Fruit fly (Drosophila melanogaster) whole organism, wandering third instar larva: ENCODE data around the gene CG1236.

ENCODE experiments used
- Abd-B ChIP-seq: fragments of >200 bp; optimal IDR thresholded peaks from 2 replicates; lab custom pipeline; 2017; ENCODE audit warnings: missing biosample characterization, missing genetic modification characterization
- CG32264 ChIP-seq: fragments of 200-800 bp; sonication (Bioruptor generic); optimal IDR thresholded peaks from 2 replicates; lab custom pipeline; 2016; ENCODE audit warnings: missing biosample characterization, missing genetic modification characterization
- CrebA ChIP-seq: fragments of 200-800 bp; sonication (Bioruptor generic); optimal IDR thresholded peaks from 2 replicates; lab custom pipeline; 2016; ENCODE audit warnings: missing biosample characterization, mild to moderate bottlenecking, missing genetic modification characterization, borderline replicate concordance
- Dfd ChIP-seq: fragments of >200 bp; optimal IDR thresholded peaks from 2 replicates; lab custom pipeline; 2017; ENCODE audit warnings: missing biosample characterization, missing genetic modification characterization
- Dif ChIP-seq: fragments of 200-275, 200-300 bp; sonication (Bioruptor generic); optimal IDR thresholded peaks from 2 replicates; lab custom pipeline; 2018; ENCODE audit warnings: missing biosample characterization, missing genetic modification characterization; ENCODE audit not compliant: partially characterized antibody
- GATAd ChIP-seq: sonication (Bioruptor generic); optimal IDR thresholded peaks from 2 replicates; lab custom pipeline; 2016; ENCODE audit warnings: missing biosample characterization, missing genetic modification characterization
- HLH106 ChIP-seq: fragments of 200-800 bp; optimal IDR thresholded peaks from 3 replicates; lab custom pipeline; 2019; ENCODE audit warnings: missing biosample characterization, mild to moderate bottlenecking, missing genetic modification characterization, moderate library complexity
- Hnf4 ChIP-seq: fragments of 200-800 bp; sonication (Bioruptor generic); optimal IDR thresholded peaks from 2 replicates; lab custom pipeline; 2016; ENCODE audit warnings: missing biosample characterization, mild to moderate bottlenecking, missing genetic modification characterization
- Hr78 ChIP-seq: fragments of >200 bp; optimal IDR thresholded peaks from 2 replicates; lab custom pipeline; 2017; ENCODE audit warnings: missing biosample characterization, missing genetic modification characterization
- Jra ChIP-seq: sonication (Bioruptor generic); optimal IDR thresholded peaks from 2 replicates; lab custom pipeline; 2016; ENCODE audit warnings: missing biosample characterization, missing genetic modification characterization
- Myc ChIP-seq: fragments of >200 bp; optimal IDR thresholded peaks from 2 replicates; lab custom pipeline; 2017
- N ChIP-seq: fragments of >200 bp; optimal IDR thresholded peaks from 2 replicates; lab custom pipeline; 2018; ENCODE audit warnings: missing biosample characterization, missing external identifiers, missing genetic modification characterization
- Sp1 ChIP-seq: fragments of 200-800 bp; sonication (Bioruptor generic); optimal IDR thresholded peaks from 3 replicates; lab custom pipeline; 2019; ENCODE audit warnings: missing biosample characterization, mild to moderate bottlenecking, missing genetic modification characterization, moderate library complexity
- br ChIP-seq: fragments of 200-800 bp; sonication (Bioruptor generic); optimal IDR thresholded peaks from 2 replicates; lab custom pipeline; 2016; ENCODE audit warnings: missing biosample characterization, missing genetic modification characterization
- brk ChIP-seq: fragments of 200-800 bp; sonication (Bioruptor generic); optimal IDR thresholded peaks from 2 replicates; lab custom pipeline; 2016; ENCODE audit warnings: missing biosample characterization, mild to moderate bottlenecking, missing genetic modification characterization
- dl ChIP-seq, 2 experiments: fragments of 175-275, 200-275 bp in 1 of 2; fragments of 200-275 bp in 1 of 2; sonication (Bioruptor generic); optimal IDR thresholded peaks; lab custom pipeline; 2018; ENCODE audit warnings: mild to moderate bottlenecking in 2 of 2, missing biosample characterization in 2 of 2, missing genetic modification characterization in 2 of 2, moderate library complexity in 2 of 2; ENCODE audit not compliant: partially characterized antibody in 2 of 2, insufficient read depth in 1 of 2
- ey ChIP-seq: fragments of 200-800 bp; sonication (Bioruptor generic); optimal IDR thresholded peaks from 2 replicates; lab custom pipeline; 2016; ENCODE audit warnings: missing biosample characterization, missing genetic modification characterization
- foxo ChIP-seq, 2 experiments: fragments of 200-800 bp; sonication (Bioruptor generic); optimal IDR thresholded peaks; 2 replicates in 1 of 2; 3 replicates in 1 of 2; lab custom pipeline; 2016 to 2017; ENCODE audit warnings: missing biosample characterization in 2 of 2, missing genetic modification characterization in 2 of 2
- fru ChIP-seq: fragments of 200-800 bp; sonication (Bioruptor generic); optimal IDR thresholded peaks from 3 replicates; lab custom pipeline; 2016; ENCODE audit warnings: missing biosample characterization, mild to moderate bottlenecking, missing genetic modification characterization
- h ChIP-seq: fragments of 200-800 bp; sonication (Bioruptor generic); optimal IDR thresholded peaks from 3 replicates; lab custom pipeline; 2016; ENCODE audit warnings: missing biosample characterization, mild to moderate bottlenecking, missing genetic modification characterization
- jim ChIP-seq: fragments of 175-275, 200-325 bp; sonication (Bioruptor generic); optimal IDR thresholded peaks from 2 replicates; lab custom pipeline; 2016; ENCODE audit warnings: missing biosample characterization, mild to moderate bottlenecking, missing genetic modification characterization
- lola ChIP-seq: fragments of >200 bp; optimal IDR thresholded peaks from 2 replicates; lab custom pipeline; 2017; ENCODE audit warnings: missing biosample characterization, missing genetic modification characterization
- psq ChIP-seq: fragments of 200-800 bp; sonication (Bioruptor generic); optimal IDR thresholded peaks from 3 replicates; lab custom pipeline; 2017; ENCODE audit warnings: missing biosample characterization, mild to moderate bottlenecking, missing genetic modification characterization, moderate library complexity
- rgr ChIP-seq: fragments of 200-800 bp; sonication (Bioruptor generic); optimal IDR thresholded peaks from 3 replicates; lab custom pipeline; 2016; ENCODE audit warnings: missing biosample characterization, mild to moderate bottlenecking, missing genetic modification characterization
- sage ChIP-seq: fragments of 200-800 bp; sonication (Bioruptor generic); optimal IDR thresholded peaks from 2 replicates; lab custom pipeline; 2016; ENCODE audit warnings: missing biosample characterization, mild to moderate bottlenecking, missing genetic modification characterization
- sv ChIP-seq: fragments of 200-800 bp; sonication (Bioruptor generic); optimal IDR thresholded peaks from 3 replicates; lab custom pipeline; 2016; ENCODE audit warnings: missing biosample characterization, missing genetic modification characterization
- tai ChIP-seq: sonication (Bioruptor generic); optimal IDR thresholded peaks from 2 replicates; lab custom pipeline; 2016; ENCODE audit warnings: missing biosample characterization, missing genetic modification characterization
- usp ChIP-seq: fragments of >200 bp; optimal IDR thresholded peaks from 2 replicates; lab custom pipeline; 2017; ENCODE audit warnings: missing biosample characterization, missing genetic modification characterization

The CG1236 gene

dm6 chr3R:5691042-5691441 is 45.5 kb upstream of the CG1236 start:
- TF ChIP-seq fru (GFP tag; lab: Kevin White, UChicago) = no peak
- TF ChIP-seq, all 38 proteins: peak for 0

- no peak for TF ChIP-seq jim
- no peak for TF ChIP-seq Jra (GFP tag; lab: Kevin White, UChicago)
- no peak for TF ChIP-seq dl (GFP tag; optimal IDR thresholded peaks at IDR 0.05; lab: Kevin White, UChicago; ENCODE audit: insufficient read depth in 1 of 2, partially characterized antibody in 2 of 2)
- TF ChIP-seq Dif (GFP tag; lab: Kevin White, UChicago) = no peak
- no peak for TF ChIP-seq GATAd (GFP tag; lab: Kevin White, UChicago)
- TF ChIP-seq Hnf4 (GFP tag; lab: Kevin White, UChicago) = no peak
- no peak for TF ChIP-seq CG32264 (GFP tag; lab: Kevin White, UChicago)
- no peak for TF ChIP-seq sv (GFP tag; lab: Kevin White, UChicago)
- TF ChIP-seq Dfd (GFP tag; lab: Kevin White, UChicago) = no peak
- TF ChIP-seq brk (GFP tag; lab: Kevin White, UChicago) = no peak
- TF ChIP-seq HLH106 (tag; lab: Kevin White, UChicago) = no peak
- no peak for TF ChIP-seq br (GFP tag; lab: Kevin White, UChicago)
- TF ChIP-seq psq (GFP tag; lab: Kevin White, UChicago) = no peak
- no peak for TF ChIP-seq ey (GFP tag; lab: Kevin White, UChicago)
- no peak for TF ChIP-seq tai (GFP tag; lab: Kevin White, UChicago)
- TF ChIP-seq Hr78 (GFP tag; lab: Kevin White, UChicago) = no peak
These were observed 43.4 kb upstream of the CG1236 start, which contains the start of gene CG2104 for dm6 chr3R:5693186-5693585. Gene CG2104 (minus strand): TSS chr3R:5693286.

dm6 chr3R:5694461-5694860 is 42.1 kb upstream of the CG1236 start:
- no peak for TF ChIP-seq tai (GFP tag; lab: Kevin White, UChicago)
- peak; percentile 6 for TF ChIP-seq h (GFP tag; lab: Kevin White, UChicago)

dm6 chr3R:5696384-5696783 is 40.2 kb upstream of the CG1236 start:
- TF ChIP-seq Myc (lab: Kevin White, UChicago) (no peak), sage (GFP tag; lab: Kevin White, UChicago) (no peak), Sp1 (GFP tag; lab: Kevin White, UChicago) (no peak), Dfd (GFP tag; lab: Kevin White, UChicago) (no peak), h (GFP tag; lab: Kevin White, UChicago) (no peak), Abd-B (GFP tag; lab: Kevin White, UChicago) (no peak), N (GFP tag; lab: Kevin White, UChicago) (no peak), dl (GFP tag; optimal IDR thresholded peaks at IDR 0.05; lab: Kevin White, UChicago; ENCODE audit: insufficient read depth in 1 of 2, partially characterized antibody in 2 of 2) (no peak), usp (GFP tag; lab: Kevin White, UChicago) (no peak), sv (GFP tag; lab: Kevin White, UChicago) (no peak), foxo (GFP tag; optimal IDR thresholded peaks at IDR 0.05; lab: Kevin White, UChicago) (no peak), Hr78 (GFP tag; lab: Kevin White, UChicago) (no peak), rgr (GFP tag; lab: Kevin White, UChicago) (no peak), lola (no peak), fru (GFP tag; lab: Kevin White, UChicago) (no peak)

- no peak for TF ChIP-seq HLH106 (tag; lab: Kevin White, UChicago)
- TF ChIP-seq psq (GFP tag; lab: Kevin White, UChicago) = no peak
- TF ChIP-seq dl (GFP tag; optimal IDR thresholded peaks at IDR 0.05; lab: Kevin White, UChicago; ENCODE audit: insufficient read depth in 1 of 2, partially characterized antibody in 2 of 2) = peak in 1 of 2 experiments; percentile 32
- no peak for TF ChIP-seq Dfd (GFP tag; lab: Kevin White, UChicago)
- TF ChIP-seq Dif (GFP tag; lab: Kevin White, UChicago) = peak; percentile 48
- no peak for TF ChIP-seq CrebA (GFP tag; lab: Kevin White, UChicago)
These were observed 35.4 kb upstream of the CG1236 start for dm6 chr3R:5701104-5701503.

dm6 chr3R:5704982-5705381 is 31.6 kb upstream of the CG1236 start:
- peak; percentile 46 for TF ChIP-seq Myc (lab: Kevin White, UChicago)
- TF ChIP-seq N (GFP tag; lab: Kevin White, UChicago) = no peak
